Fruit fly (Drosophila melanogaster) whole organism, prepupa: ENCODE measurements around the gene CG32091.
A peak's percentile ranks its signal among the peaks of the same experiment; 100 is the strongest.

Source experiments
- CG10631 ChIP-seq: fragments of 200-800 bp; sonication (Bioruptor generic); optimal IDR thresholded peaks from 2 replicates; lab custom pipeline; 2016; ENCODE audit warnings: missing biosample characterization, missing genetic modification characterization
- CG3919 ChIP-seq: fragments of 200-800 bp; sonication (Bioruptor generic); optimal IDR thresholded peaks from 3 replicates; lab custom pipeline; 2016; ENCODE audit warnings: missing biosample characterization, missing genetic modification characterization
- CG6854 ChIP-seq: fragments of 200-800 bp; sonication (Bioruptor generic); optimal IDR thresholded peaks from 2 replicates; lab custom pipeline; 2017; ENCODE audit warnings: missing biosample characterization, mild to moderate bottlenecking, missing genetic modification characterization
- Hr4 ChIP-seq: fragments of 200-800 bp; sonication (Bioruptor generic); optimal IDR thresholded peaks from 3 replicates; lab custom pipeline; 2016; ENCODE audit warnings: missing biosample characterization, missing genetic modification characterization
- OdsH ChIP-seq: fragments of 200-800 bp; sonication (Bioruptor generic); optimal IDR thresholded peaks from 3 replicates; lab custom pipeline; 2016; ENCODE audit warnings: missing biosample characterization, missing genetic modification characterization
- Sox102F ChIP-seq: fragments of 200-800 bp; sonication (Bioruptor generic); optimal IDR thresholded peaks from 2 replicates; lab custom pipeline; 2016; ENCODE audit warnings: missing biosample characterization, mild to moderate bottlenecking, missing genetic modification characterization
- Sox14 ChIP-seq: fragments of 200-800 bp; sonication (Bioruptor generic); optimal IDR thresholded peaks from 3 replicates; lab custom pipeline; 2016; ENCODE audit warnings: missing biosample characterization, missing genetic modification characterization
- achi ChIP-seq: fragments of 200-800 bp; sonication (Bioruptor generic); optimal IDR thresholded peaks from 3 replicates; lab custom pipeline; 2016; ENCODE audit warnings: missing biosample characterization, missing genetic modification characterization
- spab ChIP-seq: fragments of 200-800 bp; sonication (Bioruptor generic); optimal IDR thresholded peaks from 2 replicates; lab custom pipeline; 2017; ENCODE audit warnings: missing biosample characterization, mild to moderate bottlenecking, missing genetic modification characterization, missing genetic modification reagents
- svp ChIP-seq: fragments of 200-800 bp; sonication (Bioruptor generic); peaks from one replicate; lab custom pipeline; 2016; ENCODE audit warnings: missing biosample characterization, missing genetic modification characterization

DNA sequence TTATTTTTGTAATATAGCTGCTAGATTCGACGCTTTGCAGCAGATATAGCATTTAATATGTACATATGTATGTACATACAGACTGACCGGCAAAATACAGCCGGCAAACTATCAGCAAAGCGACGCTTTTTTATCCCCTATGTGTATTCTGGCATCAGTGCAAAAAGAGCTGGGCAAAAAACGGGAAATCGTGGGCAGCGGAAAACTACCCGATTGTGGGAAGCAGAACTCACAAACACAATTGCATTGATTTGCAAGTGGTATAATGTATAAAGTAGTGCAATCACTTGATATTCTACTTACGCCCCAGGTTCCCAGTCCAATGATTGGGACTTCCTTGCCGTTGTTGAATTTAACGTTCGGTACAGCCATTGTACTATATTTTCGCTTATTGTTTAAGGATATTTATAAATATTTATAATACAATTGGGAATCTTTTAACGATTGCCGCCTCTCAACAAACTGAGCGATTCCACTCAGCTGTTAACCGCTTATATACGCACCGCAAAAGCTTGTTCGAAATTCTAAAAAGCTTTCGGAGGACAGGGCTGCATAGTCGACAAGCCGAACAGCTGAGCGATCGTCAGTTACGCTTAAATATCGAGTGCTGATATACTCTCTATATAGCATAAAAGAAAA, 7.8 kb upstream of the CG32091 start:
- TF ChIP-seq spab (GFP tag; lab: Kevin White, UChicago) = no peak
- no peak for TF ChIP-seq Sox14 (GFP tag; lab: Kevin White, UChicago)
- no peak for TF ChIP-seq CG10631 (GFP tag; lab: Kevin White, UChicago)
- TF ChIP-seq OdsH = no peak
- peak; percentile 48 for TF ChIP-seq CG6854 (GFP tag; lab: Kevin White, UChicago)
- TF ChIP-seq svp = peak; percentile 50
- no peak for TF ChIP-seq Sox102F (GFP tag; lab: Kevin White, UChicago)
- TF ChIP-seq CG3919 (GFP tag; lab: Kevin White, UChicago) = no peak
- no peak for TF ChIP-seq Hr4 (GFP tag; lab: Kevin White, UChicago)
- TF ChIP-seq achi (GFP tag; lab: Kevin White, UChicago) = no peak
